Fruit fly (Drosophila melanogaster) whole organism, embryonic: ENCODE data around the gene CG7685.

Source experiments
- Awh ChIP-seq: fragments of 200-800 bp; sonication (Bioruptor generic); IDR thresholded peaks from 2 replicates; pipeline ENCODE4, ENCODE4 v1.3.6; 2022; ENCODE audit warnings: missing biosample characterization, missing genetic modification characterization
- CG11247 ChIP-seq: fragments of 200-800 bp; sonication (Bioruptor generic); IDR thresholded peaks from 2 replicates; pipeline ENCODE4 v1.3.6; 2022; ENCODE audit warnings: missing biosample characterization, missing genetic modification characterization
- CG11696 ChIP-seq: fragments of 200-800 bp; sonication (Bioruptor generic); IDR thresholded peaks from 2 replicates; pipeline ENCODE4 v1.3.6; 2022; ENCODE audit warnings: missing biosample characterization, missing genetic modification characterization
- CG11723 ChIP-seq: fragments of 200-800 bp; sonication (Bioruptor generic); optimal IDR thresholded peaks from 2 replicates; lab custom pipeline; 2017; ENCODE audit warnings: missing biosample characterization, mild to moderate bottlenecking, missing genetic modification characterization
- CG34422 ChIP-seq: fragments of 200-800 bp; sonication (Bioruptor generic); IDR thresholded peaks from 3 replicates; pipeline ENCODE4 v1.3.6; 2022; ENCODE audit warnings: missing biosample characterization, missing genetic modification characterization
- CG7372 ChIP-seq: fragments of 200-800 bp; sonication (Bioruptor generic); IDR thresholded peaks from 2 replicates; pipeline ENCODE4 v1.3.6; 2022; ENCODE audit warnings: missing biosample characterization, missing genetic modification characterization
- CG8281 ChIP-seq: fragments of 200-800 bp; sonication (Bioruptor generic); optimal IDR thresholded peaks from 2 replicates; lab custom pipeline; 2018; ENCODE audit warnings: missing biosample characterization, mild to moderate bottlenecking, missing genetic modification characterization, moderate library complexity
- CG8765 ChIP-seq: fragments of 200-800 bp; sonication (Bioruptor generic); IDR thresholded peaks from 2 replicates; pipeline ENCODE4 v1.3.6; 2022; ENCODE audit warnings: missing biosample characterization, missing genetic modification characterization
- Dek ChIP-seq: fragments of 200-800 bp; sonication (Bioruptor generic); optimal IDR thresholded peaks from 3 replicates; lab custom pipeline; 2019; ENCODE audit warnings: missing biosample characterization, mild to moderate bottlenecking, missing genetic modification characterization, moderate library complexity
- Dip2 ChIP-seq: fragments of 200-800 bp; sonication (Bioruptor generic); IDR thresholded peaks from 2 replicates; pipeline ENCODE4 v1.3.6; 2022; ENCODE audit warnings: missing biosample characterization, missing genetic modification characterization
- Drgx ChIP-seq: fragments of 200-800 bp; sonication (Bioruptor generic); IDR thresholded peaks from 2 replicates; pipeline ENCODE4 v1.3.6; 2022; ENCODE audit warnings: missing biosample characterization, missing genetic modification characterization
- E2f1 ChIP-seq: fragments of 200-800 bp; sonication (Bioruptor generic); IDR thresholded peaks from 2 replicates; pipeline ENCODE4 v1.3.6; 2022; ENCODE audit warnings: missing biosample characterization, missing genetic modification characterization
- ERR ChIP-seq: fragments of 200-800 bp; sonication (Bioruptor generic); optimal IDR thresholded peaks from 2 replicates; lab custom pipeline; 2016; ENCODE audit warnings: missing biosample characterization, missing genetic modification characterization
- Eip74EF ChIP-seq, 2 experiments: fragments of 200-800 bp in 1 of 2; fragments of >200 bp in 1 of 2; sonication (Bioruptor generic) in 1 of 2; optimal IDR thresholded peaks; 2 replicates each; lab custom pipeline; 2017 to 2019; ENCODE audit warnings: missing biosample characterization in 2 of 2, missing genetic modification characterization in 2 of 2, mild to moderate bottlenecking in 1 of 2, moderate library complexity in 1 of 2
- Fer1 ChIP-seq: fragments of 200-800 bp; sonication (Bioruptor generic); optimal IDR thresholded peaks from 2 replicates; lab custom pipeline; 2017; ENCODE audit warnings: missing biosample characterization, mild to moderate bottlenecking, missing genetic modification characterization
- Gug ChIP-seq: fragments of 200-800 bp; sonication (Bioruptor generic); IDR thresholded peaks from 4 replicates; pipeline ENCODE4 v1.3.6; 2022; ENCODE audit warnings: missing biosample characterization, missing genetic modification characterization
- Kr ChIP-seq: fragments of 200-800 bp; sonication (Bioruptor generic); optimal IDR thresholded peaks from 2 replicates; lab custom pipeline; 2017; ENCODE audit warnings: missing biosample characterization, mild to moderate bottlenecking, missing genetic modification characterization
- Nf-YC ChIP-seq: fragments of 200-800 bp; optimal IDR thresholded peaks from 3 replicates; lab custom pipeline; 2019; ENCODE audit warnings: missing biosample characterization, mild to moderate bottlenecking, missing genetic modification characterization, moderate library complexity
- Pdp1 ChIP-seq, 2 experiments: fragments of 200-800 bp; sonication (Bioruptor generic); optimal IDR thresholded peaks; 3 replicates each; lab custom pipeline; 2016; ENCODE audit warnings: missing biosample characterization in 2 of 2, missing genetic modification characterization in 2 of 2, mild to moderate bottlenecking in 1 of 2, moderate library complexity in 1 of 2
- Sox102F ChIP-seq: fragments of 200-800 bp; sonication (Bioruptor generic); optimal IDR thresholded peaks from 2 replicates; lab custom pipeline; 2018; ENCODE audit warnings: missing biosample characterization, mild to moderate bottlenecking, missing genetic modification characterization, moderate library complexity
- Vsx1 ChIP-seq: fragments of 200-800 bp; sonication (Bioruptor generic); optimal IDR thresholded peaks from 2 replicates; lab custom pipeline; 2017; ENCODE audit warnings: missing biosample characterization, mild to moderate bottlenecking, missing genetic modification characterization, missing genetic modification reagents
- Xrp1 ChIP-seq: fragments of 200-800 bp; sonication (Bioruptor generic); IDR thresholded peaks from 2 replicates; pipeline ENCODE4 v1.3.6; 2022; ENCODE audit warnings: missing biosample characterization, missing genetic modification characterization
- al ChIP-seq: fragments of 200-800 bp; sonication (Bioruptor generic); IDR thresholded peaks from 2 replicates; pipeline ENCODE4 v1.3.6; 2022; ENCODE audit warnings: missing biosample characterization, missing genetic modification characterization
- exex ChIP-seq: fragments of 200-800 bp; sonication (Bioruptor generic); optimal IDR thresholded peaks from 4 replicates; lab custom pipeline; 2018; ENCODE audit warnings: missing biosample characterization, mild to moderate bottlenecking, missing genetic modification characterization, moderate library complexity
- eyg ChIP-seq: fragments of 200-800 bp; sonication (Bioruptor generic); optimal IDR thresholded peaks from 3 replicates; lab custom pipeline; 2016; ENCODE audit warnings: missing biosample characterization, missing genetic modification characterization
- ftz-f1 ChIP-seq: fragments of 200-800 bp; sonication (Bioruptor generic); optimal IDR thresholded peaks from 2 replicates; lab custom pipeline; 2016; ENCODE audit warnings: missing biosample characterization, missing genetic modification characterization
- grn ChIP-seq: fragments of 200-800 bp; sonication (Bioruptor generic); optimal IDR thresholded peaks from 3 replicates; lab custom pipeline; 2017; ENCODE audit warnings: missing biosample characterization, missing genetic modification characterization
- hb ChIP-seq: fragments of 200-800 bp; sonication (Bioruptor generic); IDR thresholded peaks from 3 replicates; pipeline ENCODE4 v1.3.6; 2022; ENCODE audit warnings: missing biosample characterization, missing genetic modification characterization; ENCODE audit not compliant: partially characterized antibody
- hkb ChIP-seq, 2 experiments: fragments of 200-800 bp in 1 of 2; fragments of >200 bp in 1 of 2; sonication (Bioruptor generic) in 1 of 2; IDR thresholded peaks in 1 of 2; optimal IDR thresholded peaks in 1 of 2; 2 replicates each; pipeline versions ENCODE4 v1.3.6 to Lab custom; 2017 to 2022; ENCODE audit warnings: missing biosample characterization in 1 of 2, missing genetic modification characterization in 1 of 2
- kah ChIP-seq: fragments of 200-800 bp; sonication (Bioruptor generic); optimal IDR thresholded peaks from 2 replicates; lab custom pipeline; 2018; ENCODE audit warnings: missing biosample characterization, mild to moderate bottlenecking, missing genetic modification characterization
- klu ChIP-seq: fragments of 200-800 bp; sonication (Bioruptor generic); IDR thresholded peaks from 2 replicates; pipeline ENCODE4 v1.3.6; 2022; ENCODE audit warnings: missing biosample characterization, missing genetic modification characterization
- lab ChIP-seq: fragments of 200-800 bp; sonication (Bioruptor generic); optimal IDR thresholded peaks from 3 replicates; lab custom pipeline; 2017; ENCODE audit warnings: missing biosample characterization, missing genetic modification characterization, mild to moderate bottlenecking, moderate library complexity, missing genetic modification reagents
- lilli ChIP-seq: fragments of 200-800 bp; sonication (Bioruptor generic); optimal IDR thresholded peaks from 3 replicates; lab custom pipeline; 2016; ENCODE audit warnings: missing biosample characterization, missing genetic modification characterization
- lov ChIP-seq, 2 experiments: fragments of 200-800 bp in 1 of 2; fragments of >200 bp in 1 of 2; sonication (Bioruptor generic) in 1 of 2; IDR thresholded peaks in 1 of 2; optimal IDR thresholded peaks in 1 of 2; 2 replicates in 1 of 2; 3 replicates in 1 of 2; pipeline versions ENCODE4 v1.3.6 to Lab custom; 2017 to 2022; ENCODE audit warnings: missing biosample characterization in 1 of 2, missing genetic modification characterization in 1 of 2
- mam ChIP-seq: fragments of 200-800 bp; sonication (Bioruptor generic); optimal IDR thresholded peaks from 3 replicates; lab custom pipeline; 2016; ENCODE audit warnings: missing biosample characterization, missing genetic modification characterization
- pb ChIP-seq: fragments of 200-800 bp; sonication (Bioruptor generic); optimal IDR thresholded peaks from 3 replicates; lab custom pipeline; 2016; ENCODE audit warnings: missing biosample characterization, missing genetic modification characterization
- prd ChIP-seq, 3 experiments: fragments of >200 bp in 2 of 3; fragments of 200-800 bp in 1 of 3; sonication (Bioruptor generic) in 1 of 3; optimal IDR thresholded peaks in 2 of 3; IDR thresholded peaks in 1 of 3; 2 replicates in 2 of 3; 3 replicates in 1 of 3; pipeline versions ENCODE4 v1.3.6 to Lab custom; 2017 to 2022; ENCODE audit warnings: missing biosample characterization in 1 of 3, missing genetic modification characterization in 1 of 3
- ranshi ChIP-seq: fragments of 200-800 bp; sonication (Bioruptor generic); IDR thresholded peaks from 2 replicates; pipeline ENCODE4 v1.3.6; 2022; ENCODE audit warnings: missing biosample characterization, missing genetic modification characterization
- sd ChIP-seq: fragments of 200-800 bp; sonication (Bioruptor generic); optimal IDR thresholded peaks from 3 replicates; lab custom pipeline; 2018; ENCODE audit warnings: missing biosample characterization, mild to moderate bottlenecking, missing genetic modification characterization, moderate library complexity
- sens ChIP-seq: fragments of 200-800 bp; sonication (Bioruptor generic); peaks from one replicate; lab custom pipeline; 2016; ENCODE audit warnings: missing biosample characterization, missing genetic modification characterization
- sens-2 ChIP-seq: fragments of 200-800 bp; sonication (Bioruptor generic); IDR thresholded peaks from 2 replicates; pipeline ENCODE4 v1.3.6; 2022; ENCODE audit warnings: missing biosample characterization, missing genetic modification characterization
- sob ChIP-seq: fragments of 200-800 bp; sonication (Bioruptor generic); IDR thresholded peaks from 2 replicates; pipeline ENCODE4 v1.3.6; 2022; ENCODE audit warnings: missing biosample characterization, missing genetic modification characterization
- tll ChIP-seq, 2 experiments: fragments of 200-800 bp in 1 of 2; fragments of >200 bp in 1 of 2; sonication (Bioruptor generic) in 1 of 2; optimal IDR thresholded peaks; 2 replicates each; lab custom pipeline; 2017 to 2019; ENCODE audit warnings: missing biosample characterization in 2 of 2, missing genetic modification characterization in 2 of 2, mild to moderate bottlenecking in 1 of 2, moderate library complexity in 1 of 2

Gene CG7685

DNA sequence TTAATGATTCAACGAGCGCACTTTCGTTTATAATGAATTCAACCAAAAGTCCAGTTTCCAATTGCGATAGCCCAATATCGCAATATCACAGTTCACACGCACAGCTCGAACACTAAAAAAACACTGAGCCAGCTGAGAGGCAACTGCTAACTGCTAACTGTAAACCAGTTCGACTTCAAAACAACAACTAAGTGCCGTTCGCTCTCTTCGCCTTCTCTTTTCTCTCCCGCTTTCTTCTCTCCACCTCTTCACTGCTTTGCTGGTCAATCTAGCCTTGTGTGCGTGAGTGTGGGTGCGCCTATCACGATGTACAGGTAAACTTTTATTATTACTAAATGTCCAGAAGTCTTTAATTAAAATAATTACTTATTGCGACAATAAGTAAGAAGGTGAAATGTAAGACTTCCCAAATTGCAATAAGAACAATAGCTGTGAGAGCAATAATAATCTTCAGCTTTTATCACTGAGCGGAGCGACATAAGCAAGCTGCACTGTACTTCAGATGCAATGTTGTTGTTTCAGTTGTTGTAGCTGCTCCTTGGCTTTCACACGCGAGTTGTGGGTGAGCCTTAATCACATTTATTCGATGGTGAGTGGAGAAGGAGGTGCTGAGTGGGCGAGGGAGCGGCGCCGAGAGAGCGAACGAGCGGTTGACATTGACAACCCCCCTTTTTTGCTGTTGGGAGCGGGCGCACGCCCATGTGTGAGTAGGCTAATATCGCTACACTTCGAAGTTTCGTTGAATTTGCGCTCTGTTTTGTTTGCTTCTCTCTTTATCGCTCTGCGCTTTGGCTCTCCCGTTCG, 7.7 kb upstream of the CG7685 start, which contains the start of gene Vti1b (continued):
- peak; percentile 71 for TF ChIP-seq pb
- TF ChIP-seq, all 482 proteins: peak for 439

DNA sequence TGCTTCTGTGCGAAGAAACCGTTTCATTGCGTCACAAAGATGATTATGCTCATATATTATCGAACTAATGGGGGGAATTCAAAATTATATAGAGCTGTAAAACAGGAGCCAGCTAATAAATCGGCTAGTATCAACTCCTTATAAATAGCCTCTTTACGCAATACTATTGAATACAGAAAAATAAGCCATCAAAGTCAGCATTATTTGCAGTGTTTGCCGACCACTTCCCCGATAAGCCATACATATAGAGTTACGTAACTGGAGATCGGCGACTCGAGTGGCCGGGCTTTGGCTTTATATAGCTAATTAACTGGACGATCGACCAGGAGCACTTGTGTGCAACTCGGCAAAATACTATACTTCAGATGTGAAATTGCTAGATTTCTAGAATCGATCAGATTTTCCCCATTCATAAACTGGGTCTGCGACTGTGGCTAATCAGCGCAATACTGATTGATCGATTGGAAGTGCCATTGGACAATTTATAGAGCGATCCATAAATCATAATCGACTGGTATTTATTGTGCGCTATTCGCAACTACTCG, 6.8 kb upstream of the CG7685 start:
- no peak for TF ChIP-seq hkb (optimal IDR thresholded peaks at IDR 0.05; lab: Kevin White, UChicago)
- TF ChIP-seq hkb (GFP tag; IDR thresholded peaks at IDR 0.05; lab: Robert Waterston, UW), result peak; percentile 65
- TF ChIP-seq Gug, result 0 out of 4 replicates have a peak, but pooled peaks have one; percentile 5
- TF ChIP-seq lab (GFP tag; lab: Kevin White, UChicago), result peak; percentile 45
- TF ChIP-seq Pdp1 (GFP tag; optimal IDR thresholded peaks at IDR 0.05; lab: Kevin White, UChicago), result peak in 1 of 2 experiments; percentile 89
- peak; percentile 46; the same call in 1 of the 2 replicates for TF ChIP-seq Awh (GFP tag; lab: Robert Waterston, UW)
- peak; percentile 33 for TF ChIP-seq exex
- TF ChIP-seq Drgx (GFP tag; lab: Robert Waterston, UW), result peak; percentile 53
- peak; percentile 58; the same call in 1 of the 2 replicates for TF ChIP-seq CG8765
- no peak for TF ChIP-seq Sox102F (GFP tag; lab: Kevin White, UChicago)
- TF ChIP-seq Eip74EF (GFP tag; optimal IDR thresholded peaks at IDR 0.05; lab: Kevin White, UChicago), result no peak
- TF ChIP-seq tll (GFP tag; optimal IDR thresholded peaks at IDR 0.05; lab: Kevin White, UChicago), result no peak
- peak; percentile 71 for TF ChIP-seq CG11696
- TF ChIP-seq CG8281 (tag; lab: Kevin White, UChicago), result peak; percentile 3
- no peak for TF ChIP-seq lov (optimal IDR thresholded peaks at IDR 0.05; lab: Kevin White, UChicago)
- TF ChIP-seq lov (GFP tag; IDR thresholded peaks at IDR 0.05; lab: Robert Waterston, UW), result peak; percentile 51; the same call in 1 of the 3 replicates
- no peak for TF ChIP-seq CG11723 (GFP tag; lab: Kevin White, UChicago)
- no peak for TF ChIP-seq ftz-f1
- TF ChIP-seq CG7372 (GFP tag; lab: Robert Waterston, UW), result peak; percentile 9; the same call in 1 of the 2 replicates
- TF ChIP-seq Fer1 (GFP tag; lab: Kevin White, UChicago), result no peak
- no peak for TF ChIP-seq Dip2
- no peak for TF ChIP-seq hb (GFP tag; lab: Robert Waterston, UW)
- no peak for TF ChIP-seq Xrp1 (GFP tag; lab: Robert Waterston, UW)
- no peak for TF ChIP-seq Kr (GFP tag; lab: Kevin White, UChicago)
- TF ChIP-seq kah (GFP tag; lab: Kevin White, UChicago), result no peak
- no peak for TF ChIP-seq Dek (tag; lab: Kevin White, UChicago)
- TF ChIP-seq ERR (GFP tag; lab: Kevin White, UChicago), result no peak
- TF ChIP-seq CG34422 (GFP tag; lab: Robert Waterston, UW), result no peak
- peak; percentile 31; the same call in 1 of the 2 replicates for TF ChIP-seq sob (GFP tag; lab: Robert Waterston, UW)
- TF ChIP-seq Nf-YC (tag; lab: Kevin White, UChicago), result no peak
- TF ChIP-seq klu, result peak; percentile 43; the same call in 1 of the 2 replicates
- peak; percentile 57; the same call in 1 of the 2 replicates for TF ChIP-seq E2f1 (GFP tag; lab: Robert Waterston, UW)
- TF ChIP-seq ranshi, result peak; percentile 44; the same call in 1 of the 2 replicates
- TF ChIP-seq sens-2 (GFP tag; lab: Robert Waterston, UW), result peak; percentile 57
- TF ChIP-seq grn, result peak; percentile 63
- no peak for TF ChIP-seq eyg (GFP tag; lab: Kevin White, UChicago)
- no peak for TF ChIP-seq prd (optimal IDR thresholded peaks at IDR 0.05; lab: Kevin White, UChicago)
- TF ChIP-seq prd (GFP tag; IDR thresholded peaks at IDR 0.05; lab: Robert Waterston, UW), result peak; percentile 9; the same call in 1 of the 3 replicates
- peak; percentile 85 for TF ChIP-seq Vsx1
- TF ChIP-seq mam (GFP tag; lab: Kevin White, UChicago), result no peak
- TF ChIP-seq sd (tag; lab: Kevin White, UChicago), result peak; percentile 77
- TF ChIP-seq al (GFP tag; lab: Robert Waterston, UW), result peak; percentile 31; the same call in 1 of the 2 replicates
- TF ChIP-seq CG11247 (GFP tag; lab: Robert Waterston, UW), result peak; percentile 44
- peak; percentile 2 for TF ChIP-seq sens (GFP tag; lab: Kevin White, UChicago)
- TF ChIP-seq lilli (GFP tag; lab: Kevin White, UChicago), result peak; percentile 28
